Fruit fly (Drosophila melanogaster): ENCODE data around the gene deltaCOP.

The deltaCOP gene

DNA sequence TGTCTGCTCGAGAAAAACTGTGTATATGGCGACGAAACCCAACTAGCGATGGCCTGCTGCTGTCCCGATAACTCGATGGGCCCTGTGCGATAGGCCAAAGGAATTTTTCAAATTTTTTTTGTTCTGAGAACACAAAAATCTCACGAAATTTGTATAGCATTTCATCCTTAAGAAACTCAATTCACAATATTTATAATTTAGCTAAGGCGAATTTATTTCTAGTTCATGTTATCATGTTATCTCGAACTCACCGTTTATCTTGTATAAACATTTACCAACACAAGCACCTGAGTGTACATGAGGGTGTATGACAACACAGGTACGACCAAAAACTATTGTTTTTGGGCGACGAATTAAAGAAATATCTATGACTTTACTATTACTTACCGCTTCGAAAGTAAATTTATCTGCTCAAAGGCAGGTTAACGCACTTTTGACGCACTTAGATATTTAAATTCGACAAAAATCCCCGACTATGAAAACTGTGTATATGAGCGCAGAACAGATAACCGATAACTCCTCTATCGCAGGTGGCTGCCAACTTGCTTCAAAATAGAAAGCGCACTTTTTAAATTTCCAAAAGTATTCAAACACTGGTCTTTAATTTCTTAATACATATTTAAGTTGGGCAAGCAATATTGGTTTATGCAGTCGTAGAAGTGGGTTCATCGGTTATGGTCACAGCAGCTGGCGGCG, 38.7 kb upstream of the deltaCOP start, which contains the start of gene arm:
TSS of gene arm (minus strand) at position 524 of the 696 bp plus-strand sequence.
- TF ChIP-seq CG32264 (GFP tag; optimal IDR thresholded peaks at IDR 0.05) (no peak), HLH106 (tag; optimal IDR thresholded peaks at IDR 0.05) (peak; percentile 15), Hnf4 (GFP tag; optimal IDR thresholded peaks at IDR 0.05) (peak; percentile 2), Rel (GFP tag; optimal IDR thresholded peaks at IDR 0.05) (no peak), Rel (tag; optimal IDR thresholded peaks at IDR 0.05) (peak; percentile 98), foxo (GFP tag; optimal IDR thresholded peaks at IDR 0.05) (peak in 1 of 2 experiments; percentile 19), Jra (GFP tag; optimal IDR thresholded peaks at IDR 0.05) (peak; percentile 41), br (GFP tag; optimal IDR thresholded peaks at IDR 0.05) (peak; percentile 14), psq (GFP tag; optimal IDR thresholded peaks at IDR 0.05) (peak; percentile 1), rgr (GFP tag; optimal IDR thresholded peaks at IDR 0.05) (peak; percentile 47), ey (GFP tag; optimal IDR thresholded peaks at IDR 0.05) (peak; percentile 37), h (GFP tag; optimal IDR thresholded peaks at IDR 0.05) (peak; percentile 8), OdsH (GFP tag; optimal IDR thresholded peaks at IDR 0.05) (no peak), jim (GFP tag; optimal IDR thresholded peaks at IDR 0.05) (no peak)

DNA sequence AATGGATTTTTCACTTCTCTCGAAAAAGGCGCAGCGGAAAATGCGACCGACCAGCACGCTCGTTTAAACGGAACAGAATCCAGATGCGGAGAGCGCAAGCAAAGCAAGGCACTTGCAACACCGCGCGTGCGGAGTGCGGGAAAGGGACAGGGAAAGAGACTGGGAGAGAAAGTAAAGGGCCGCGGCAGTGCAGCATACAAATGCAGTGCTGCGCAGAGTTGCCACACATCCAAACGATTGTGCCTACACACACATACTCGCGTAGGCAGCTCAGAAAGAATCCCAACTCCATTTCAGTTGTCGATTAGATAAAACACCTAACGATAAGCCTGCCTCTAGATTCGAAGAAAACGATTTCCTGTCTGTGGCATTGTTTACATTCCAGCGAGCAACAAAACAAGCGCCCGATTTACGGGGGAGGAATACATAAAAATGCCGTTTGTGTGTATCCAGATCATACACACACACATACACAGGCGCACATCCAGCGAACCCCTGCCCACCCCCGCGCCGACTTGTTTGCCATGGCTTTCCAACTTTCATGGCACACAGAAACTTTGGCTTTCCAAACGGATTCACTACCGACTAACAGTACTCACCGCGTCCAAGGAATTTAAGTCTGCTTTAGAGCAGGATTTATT, 38.0 kb upstream of the deltaCOP start:
- TF ChIP-seq Hr78 (GFP tag; optimal IDR thresholded peaks at IDR 0.05) (no peak), Dif (GFP tag; optimal IDR thresholded peaks at IDR 0.05; ENCODE audit: partially characterized antibody) (peak; percentile 35), dsf (GFP tag; optimal IDR thresholded peaks at IDR 0.05; ENCODE audit: borderline replicate concordance) (no peak), N (GFP tag; optimal IDR thresholded peaks at IDR 0.05) (peak; percentile 55), Rel (GFP tag; optimal IDR thresholded peaks at IDR 0.05) (no peak), Rel (tag; optimal IDR thresholded peaks at IDR 0.05) (no peak)

DNA sequence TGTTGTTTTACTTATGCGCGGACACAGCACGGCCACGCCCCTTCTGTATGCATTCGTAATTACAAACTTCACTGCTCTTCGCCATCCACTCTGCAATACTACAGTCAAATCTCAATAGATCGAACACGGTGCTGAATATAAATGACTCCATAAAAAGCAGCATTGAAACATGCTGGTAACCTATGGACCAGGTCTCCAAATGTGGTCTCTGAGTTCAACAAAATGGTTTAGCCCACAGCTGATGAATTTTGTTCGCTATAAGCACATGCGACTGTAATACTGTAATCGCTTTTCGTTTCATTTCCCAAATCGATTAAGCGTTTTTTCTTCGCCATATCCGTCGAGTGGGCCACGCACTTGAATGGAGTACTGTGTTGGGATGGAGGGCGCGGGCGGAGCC, 35.8 kb upstream of the deltaCOP start:
- TF ChIP-seq CG32264 (GFP tag; optimal IDR thresholded peaks at IDR 0.05) (no peak), tai (GFP tag; optimal IDR thresholded peaks at IDR 0.05) (no peak), Dif (GFP tag; optimal IDR thresholded peaks at IDR 0.05; ENCODE audit: partially characterized antibody) (no peak), Abd-B (GFP tag; optimal IDR thresholded peaks at IDR 0.05) (no peak), lola (GFP tag; optimal IDR thresholded peaks at IDR 0.05) (no peak), CG9705 (GFP tag; optimal IDR thresholded peaks at IDR 0.05) (no peak), dl (GFP tag; optimal IDR thresholded peaks at IDR 0.05; ENCODE audit: insufficient read depth in 1 of 2, partially characterized antibody in 2 of 2) (no peak), pan (optimal IDR thresholded peaks at IDR 0.05) (no peak), foxo (GFP tag; optimal IDR thresholded peaks at IDR 0.05) (peak in 1 of 2 experiments; percentile 60), woc (GFP tag; optimal IDR thresholded peaks at IDR 0.05) (no peak), Myc (optimal IDR thresholded peaks at IDR 0.05) (no peak), usp (GFP tag; optimal IDR thresholded peaks at IDR 0.05) (no peak), h (GFP tag; optimal IDR thresholded peaks at IDR 0.05) (peak; percentile 56), Dfd (GFP tag; optimal IDR thresholded peaks at IDR 0.05) (no peak), sv (GFP tag; optimal IDR thresholded peaks at IDR 0.05) (no peak), brk (GFP tag; optimal IDR thresholded peaks at IDR 0.05) (no peak), Hnf4 (GFP tag; optimal IDR thresholded peaks at IDR 0.05) (no peak), HLH106 (tag; optimal IDR thresholded peaks at IDR 0.05) (peak; percentile 31), GATAd (GFP tag; optimal IDR thresholded peaks at IDR 0.05) (no peak), CrebA (GFP tag; optimal IDR thresholded peaks at IDR 0.05; ENCODE audit: borderline replicate concordance) (no peak), OdsH (GFP tag; optimal IDR thresholded peaks at IDR 0.05) (no peak), Jra (GFP tag; optimal IDR thresholded peaks at IDR 0.05) (no peak), br (GFP tag; optimal IDR thresholded peaks at IDR 0.05) (no peak), ey (GFP tag; optimal IDR thresholded peaks at IDR 0.05) (peak; percentile 54), Hr83 (GFP tag; optimal IDR thresholded peaks at IDR 0.05; ENCODE audit: poor library complexity, severe bottlenecking) (no peak), dsf (GFP tag; optimal IDR thresholded peaks at IDR 0.05; ENCODE audit: borderline replicate concordance) (no peak), fru (GFP tag; optimal IDR thresholded peaks at IDR 0.05) (peak; percentile 45), jim (GFP tag; optimal IDR thresholded peaks at IDR 0.05) (no peak), Hr78 (GFP tag; optimal IDR thresholded peaks at IDR 0.05) (no peak), Rel (GFP tag; optimal IDR thresholded peaks at IDR 0.05) (no peak), Rel (tag; optimal IDR thresholded peaks at IDR 0.05) (no peak), N (GFP tag; optimal IDR thresholded peaks at IDR 0.05) (no peak), sage (GFP tag; optimal IDR thresholded peaks at IDR 0.05) (no peak), Sp1 (GFP tag; optimal IDR thresholded peaks at IDR 0.05) (peak; percentile 43)

Data from whole organism, wandering third instar larva.